Fruit fly (Drosophila melanogaster) whole organism, embryonic: ENCODE results near the gene HBS1.

ENCODE experiments used
- Awh ChIP-seq: fragments of 200-800 bp; sonication (Bioruptor generic); IDR thresholded peaks from 2 replicates; pipeline ENCODE4, ENCODE4 v1.3.6; 2022; ENCODE audit warnings: missing biosample characterization, missing genetic modification characterization
- B-H2 ChIP-seq: fragments of 200-800 bp; sonication (Bioruptor generic); optimal IDR thresholded peaks from 2 replicates; lab custom pipeline; 2018; ENCODE audit warnings: missing biosample characterization, mild to moderate bottlenecking, missing genetic modification characterization
- Bdp1 ChIP-seq: fragments of 200-800 bp; sonication (Bioruptor generic); optimal IDR thresholded peaks from 3 replicates; lab custom pipeline; 2016; ENCODE audit warnings: missing biosample characterization, missing genetic modification characterization
- Bteb2 ChIP-seq: fragments of 200-800 bp; sonication (Bioruptor generic); optimal IDR thresholded peaks from 2 replicates; lab custom pipeline; 2016; ENCODE audit warnings: missing biosample characterization, missing genetic modification characterization
- CG10979 ChIP-seq: fragments of 200-800 bp; sonication (Bioruptor generic); optimal IDR thresholded peaks from 2 replicates; lab custom pipeline; 2018; ENCODE audit warnings: missing biosample characterization, mild to moderate bottlenecking, missing genetic modification characterization, moderate library complexity
- CG11085 ChIP-seq: fragments of 200-800 bp; sonication (Bioruptor generic); IDR thresholded peaks from 2 replicates; pipeline ENCODE4 v1.3.6; 2022; ENCODE audit warnings: missing biosample characterization, missing genetic modification characterization
- CG11456 ChIP-seq: fragments of 200-800 bp; sonication (Bioruptor generic); IDR thresholded peaks from 3 replicates; pipeline ENCODE4 v1.3.6; 2022; ENCODE audit warnings: missing biosample characterization, missing genetic modification characterization
- CG1233 ChIP-seq: fragments of 200-800 bp; sonication (Bioruptor generic); optimal IDR thresholded peaks from 4 replicates; lab custom pipeline; 2018; ENCODE audit warnings: missing biosample characterization, mild to moderate bottlenecking, missing genetic modification characterization
- CG12942 ChIP-seq: fragments of 200-800 bp; sonication (Bioruptor generic); optimal IDR thresholded peaks from 3 replicates; lab custom pipeline; 2016; ENCODE audit warnings: missing biosample characterization, missing genetic modification characterization
- CG13296 ChIP-seq: fragments of 200-800 bp; sonication (Bioruptor generic); optimal IDR thresholded peaks from 3 replicates; lab custom pipeline; 2018; ENCODE audit warnings: missing biosample characterization, mild to moderate bottlenecking, missing genetic modification characterization
- CG13424 ChIP-seq: fragments of 200-800 bp; sonication (Bioruptor generic); optimal IDR thresholded peaks from 2 replicates; lab custom pipeline; 2019; ENCODE audit warnings: missing biosample characterization, mild to moderate bottlenecking, missing genetic modification characterization, moderate library complexity
- CG14014 ChIP-seq: fragments of 200-800 bp; sonication (Bioruptor generic); IDR thresholded peaks from 2 replicates; pipeline ENCODE4 v1.3.6; 2022; ENCODE audit warnings: missing biosample characterization, missing genetic modification characterization
- CG14441 ChIP-seq: fragments of 200-800 bp; sonication (Bioruptor generic); IDR thresholded peaks from 2 replicates; pipeline ENCODE4 v1.3.6; 2022; ENCODE audit warnings: missing biosample characterization, missing genetic modification characterization
- CG14667 ChIP-seq: fragments of 200-800 bp; sonication (Bioruptor generic); IDR thresholded peaks from 2 replicates; pipeline ENCODE4 v1.3.6; 2022; ENCODE audit warnings: missing biosample characterization, missing genetic modification characterization
- CG16813 ChIP-seq: fragments of 200-800 bp; sonication (Bioruptor generic); IDR thresholded peaks from 3 replicates; pipeline ENCODE4 v1.3.6; 2022; ENCODE audit warnings: missing biosample characterization, missing genetic modification characterization; ENCODE audit not compliant: partially characterized antibody
- CG17802 ChIP-seq: fragments of 200-800 bp; sonication (Bioruptor generic); optimal IDR thresholded peaks from 2 replicates; lab custom pipeline; 2018; ENCODE audit warnings: missing biosample characterization, mild to moderate bottlenecking, missing genetic modification characterization, moderate library complexity
- CG33557 ChIP-seq: fragments of 200-800 bp; sonication (Bioruptor generic); optimal IDR thresholded peaks from 2 replicates; lab custom pipeline; 2019; ENCODE audit warnings: missing biosample characterization, mild to moderate bottlenecking, missing genetic modification characterization, moderate library complexity
- CG4328 ChIP-seq: fragments of 200-800 bp; sonication (Bioruptor generic); optimal IDR thresholded peaks from 3 replicates; lab custom pipeline; 2017; ENCODE audit warnings: missing biosample characterization, missing genetic modification reagents, missing genetic modification characterization
- CG4404 ChIP-seq: fragments of 200-800 bp; sonication (Bioruptor generic); IDR thresholded peaks from 2 replicates; pipeline ENCODE4 v1.3.6; 2022; ENCODE audit warnings: missing biosample characterization, missing genetic modification characterization
- CG4424 ChIP-seq: fragments of 200-800 bp; sonication (Bioruptor generic); optimal IDR thresholded peaks from 3 replicates; lab custom pipeline; 2016; ENCODE audit warnings: missing biosample characterization, missing genetic modification characterization
- CG4730 ChIP-seq: fragments of 200-800 bp; sonication (Bioruptor generic); IDR thresholded peaks from 2 replicates; pipeline ENCODE4 v1.3.6; 2022; ENCODE audit warnings: missing biosample characterization, missing genetic modification characterization
- CG7372 ChIP-seq: fragments of 200-800 bp; sonication (Bioruptor generic); IDR thresholded peaks from 2 replicates; pipeline ENCODE4 v1.3.6; 2022; ENCODE audit warnings: missing biosample characterization, missing genetic modification characterization
- CG7963 ChIP-seq: fragments of 200-800 bp; sonication (Bioruptor generic); IDR thresholded peaks from 3 replicates; pipeline ENCODE4 v1.3.6; 2022; ENCODE audit warnings: missing biosample characterization, missing genetic modification characterization; ENCODE audit not compliant: partially characterized antibody
- CG8290 ChIP-seq, 3 experiments: fragments of 200-800 bp; sonication (Bioruptor generic); optimal IDR thresholded peaks; 2 replicates each; lab custom pipeline; 2016 to 2019; ENCODE audit warnings: missing biosample characterization in 3 of 3, missing genetic modification characterization in 3 of 3, mild to moderate bottlenecking in 2 of 3, moderate library complexity in 1 of 3
- Drgx ChIP-seq: fragments of 200-800 bp; sonication (Bioruptor generic); IDR thresholded peaks from 2 replicates; pipeline ENCODE4 v1.3.6; 2022; ENCODE audit warnings: missing biosample characterization, missing genetic modification characterization
- Ets65A ChIP-seq: fragments of 200-800 bp; sonication (Bioruptor generic); peaks from one replicate; lab custom pipeline; 2016; ENCODE audit warnings: missing biosample characterization, missing genetic modification characterization
- Gug ChIP-seq: fragments of 200-800 bp; sonication (Bioruptor generic); IDR thresholded peaks from 4 replicates; pipeline ENCODE4 v1.3.6; 2022; ENCODE audit warnings: missing biosample characterization, missing genetic modification characterization
- MTF-1 ChIP-seq: fragments of 200-800 bp; sonication (Bioruptor generic); optimal IDR thresholded peaks from 2 replicates; lab custom pipeline; 2018; ENCODE audit warnings: missing biosample characterization, mild to moderate bottlenecking, missing genetic modification characterization, borderline replicate concordance
- Meics ChIP-seq: fragments of 200-800 bp; sonication (Bioruptor generic); optimal IDR thresholded peaks from 2 replicates; lab custom pipeline; 2017; ENCODE audit warnings: missing biosample characterization, mild to moderate bottlenecking, missing genetic modification characterization
- Six4 ChIP-seq: fragments of 200-800 bp; sonication (Bioruptor generic); optimal IDR thresholded peaks from 2 replicates; lab custom pipeline; 2016; ENCODE audit warnings: missing biosample characterization, missing genetic modification characterization
- Sry-δ ChIP-seq: fragments of 200-800 bp; sonication (Bioruptor generic); optimal IDR thresholded peaks from 2 replicates; lab custom pipeline; 2016; ENCODE audit warnings: missing biosample characterization, missing genetic modification characterization
- YL-1 ChIP-seq: fragments of 200-800 bp; sonication (Bioruptor generic); optimal IDR thresholded peaks from 3 replicates; lab custom pipeline; 2017; ENCODE audit warnings: missing biosample characterization, mild to moderate bottlenecking, missing genetic modification characterization
- cwo ChIP-seq: fragments of 200-800 bp; sonication (Bioruptor generic); optimal IDR thresholded peaks from 3 replicates; lab custom pipeline; 2017; ENCODE audit warnings: missing biosample characterization, missing genetic modification characterization, mild to moderate bottlenecking, moderate library complexity, missing genetic modification reagents
- dm ChIP-seq: fragments of 200-800 bp; sonication (Bioruptor generic); optimal IDR thresholded peaks from 3 replicates; lab custom pipeline; 2016; ENCODE audit warnings: missing biosample characterization, missing genetic modification characterization
- dmrt99B ChIP-seq: fragments of 200-800 bp; sonication (Bioruptor generic); optimal IDR thresholded peaks from 2 replicates; lab custom pipeline; 2018; ENCODE audit warnings: missing biosample characterization, mild to moderate bottlenecking, missing genetic modification characterization, moderate library complexity
- dysf ChIP-seq: fragments of 200-800 bp; sonication (Bioruptor generic); IDR thresholded peaks from 3 replicates; pipeline ENCODE4 v1.3.6; 2022; ENCODE audit warnings: missing biosample characterization, missing genetic modification characterization
- exex ChIP-seq: fragments of 200-800 bp; sonication (Bioruptor generic); optimal IDR thresholded peaks from 4 replicates; lab custom pipeline; 2018; ENCODE audit warnings: missing biosample characterization, mild to moderate bottlenecking, missing genetic modification characterization, moderate library complexity
- fd96Cb ChIP-seq: fragments of 200-800 bp; sonication (Bioruptor generic); optimal IDR thresholded peaks from 2 replicates; lab custom pipeline; 2018; ENCODE audit warnings: missing biosample characterization, mild to moderate bottlenecking, missing genetic modification characterization, moderate library complexity
- hkb ChIP-seq, 2 experiments: fragments of 200-800 bp in 1 of 2; fragments of >200 bp in 1 of 2; sonication (Bioruptor generic) in 1 of 2; IDR thresholded peaks in 1 of 2; optimal IDR thresholded peaks in 1 of 2; 2 replicates each; pipeline versions ENCODE4 v1.3.6 to Lab custom; 2017 to 2022; ENCODE audit warnings: missing biosample characterization in 1 of 2, missing genetic modification characterization in 1 of 2
- jumu ChIP-seq: fragments of 200-800 bp; sonication (Bioruptor generic); optimal IDR thresholded peaks from 3 replicates; lab custom pipeline; 2016; ENCODE audit warnings: missing biosample characterization, missing genetic modification characterization
- lbe ChIP-seq: fragments of 200-800 bp; sonication (Bioruptor generic); optimal IDR thresholded peaks from 2 replicates; lab custom pipeline; 2016; ENCODE audit warnings: missing biosample characterization, mild to moderate bottlenecking, missing genetic modification characterization
- pan ChIP-seq, 4 experiments: fragments of >200 bp in 3 of 4; fragments of 200-800 bp in 1 of 4; sonication (Bioruptor generic) in 1 of 4; optimal IDR thresholded peaks in 3 of 4; IDR thresholded peaks in 1 of 4; 2 replicates each; pipeline versions ENCODE4 v1.3.6 to Lab custom; 2017 to 2022; ENCODE audit warnings: missing biosample characterization in 2 of 4, missing genetic modification characterization in 2 of 4, mixed read lengths in 1 of 4
- sd ChIP-seq: fragments of 200-800 bp; sonication (Bioruptor generic); optimal IDR thresholded peaks from 3 replicates; lab custom pipeline; 2018; ENCODE audit warnings: missing biosample characterization, mild to moderate bottlenecking, missing genetic modification characterization, moderate library complexity
- sens-2 ChIP-seq: fragments of 200-800 bp; sonication (Bioruptor generic); IDR thresholded peaks from 2 replicates; pipeline ENCODE4 v1.3.6; 2022; ENCODE audit warnings: missing biosample characterization, missing genetic modification characterization
- stwl ChIP-seq: fragments of 200-800 bp; sonication (Bioruptor generic); optimal IDR thresholded peaks from 3 replicates; lab custom pipeline; 2018; ENCODE audit warnings: missing biosample characterization, mild to moderate bottlenecking, missing genetic modification characterization, moderate library complexity
- tgo ChIP-seq: fragments of 200-800 bp; sonication (Bioruptor generic); IDR thresholded peaks from 3 replicates; pipeline ENCODE4 v1.3.6; 2022; ENCODE audit warnings: missing biosample characterization, missing genetic modification characterization
- ttk ChIP-seq: fragments of 200-800 bp; sonication (Bioruptor generic); IDR thresholded peaks from 2 replicates; pipeline ENCODE4 v2.1.2; 2022; ENCODE audit warnings: missing biosample characterization, missing genetic modification characterization
- unc-4 ChIP-seq: fragments of 200-800 bp; sonication (Bioruptor generic); IDR thresholded peaks from 2 replicates; pipeline ENCODE4 v1.3.6; 2022; ENCODE audit warnings: missing biosample characterization, missing genetic modification characterization; ENCODE audit not compliant: partially characterized antibody
- vfl ChIP-seq: fragments of 200-800 bp; sonication (Bioruptor generic); optimal IDR thresholded peaks from 2 replicates; lab custom pipeline; 2016; ENCODE audit warnings: missing biosample characterization, missing genetic modification characterization

HBS1 gene

DNA sequence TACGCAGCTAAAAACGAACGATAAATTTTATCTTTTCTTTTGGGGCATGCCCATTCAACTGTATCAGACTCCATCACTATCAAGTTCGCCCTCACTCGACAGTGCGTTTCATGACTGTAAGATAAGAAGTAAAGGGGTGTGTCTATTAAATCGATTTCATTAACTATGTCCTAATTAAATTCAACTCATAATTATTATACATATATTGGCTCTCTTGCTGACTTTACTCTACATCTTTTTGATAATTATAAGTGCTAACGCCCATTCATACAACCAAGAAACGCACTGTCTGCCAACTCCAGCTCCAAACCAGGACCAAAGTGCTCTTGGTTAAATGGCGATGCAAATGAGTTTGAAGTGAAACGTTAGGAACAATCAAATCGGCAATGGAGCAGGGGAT is 3.8 kb upstream of the HBS1 start (continued):
- TF ChIP-seq Meics (GFP tag; lab: Kevin White, UChicago) = peak; percentile 46
- peak; percentile 24; the same call in 1 of the 2 replicates for TF ChIP-seq CG4730 (GFP tag; lab: Robert Waterston, UW)
- TF ChIP-seq CG13424 (tag; lab: Kevin White, UChicago) = no peak
- TF ChIP-seq CG13296 (GFP tag; lab: Kevin White, UChicago) = peak; percentile 22
- no peak for TF ChIP-seq CG16813 (GFP tag; lab: Robert Waterston, UW)
- TF ChIP-seq CG4328 (GFP tag; lab: Kevin White, UChicago) = no peak
- TF ChIP-seq Sry-δ = no peak
- TF ChIP-seq fd96Cb = peak; percentile 3
- TF ChIP-seq CG8290 (GFP tag; optimal IDR thresholded peaks at IDR 0.05; lab: Kevin White, UChicago) = no peak
- TF ChIP-seq CG8290 (tag; optimal IDR thresholded peaks at IDR 0.05; lab: Kevin White, UChicago) = no peak
- TF ChIP-seq unc-4 (GFP tag; lab: Robert Waterston, UW) = no peak
- no peak for TF ChIP-seq YL-1
- peak; percentile 11 for TF ChIP-seq Six4
- no peak for TF ChIP-seq sens-2 (GFP tag; lab: Robert Waterston, UW)
- peak; percentile 72 for TF ChIP-seq Drgx (GFP tag; lab: Robert Waterston, UW)
- TF ChIP-seq CG12942 (GFP tag; lab: Kevin White, UChicago) = no peak
- no peak for TF ChIP-seq CG7963
- TF ChIP-seq sd (tag; lab: Kevin White, UChicago) = no peak
- TF ChIP-seq CG14014 (GFP tag; lab: Robert Waterston, UW) = peak; percentile 40; the same call in 1 of the 2 replicates
- peak; percentile 63 for TF ChIP-seq tgo
- TF ChIP-seq exex = peak; percentile 31
- TF ChIP-seq Bteb2 (GFP tag; lab: Kevin White, UChicago) = no peak
- no peak for TF ChIP-seq pan (optimal IDR thresholded peaks at IDR 0.05; lab: Kevin White, UChicago)
- TF ChIP-seq pan (GFP tag; optimal IDR thresholded peaks at IDR 0.05 in 1 of 2, IDR thresholded peaks at IDR 0.05 in 1 of 2) = peak in 1 of 2 experiments; percentile 61
- peak; percentile 2 for TF ChIP-seq cwo (GFP tag; lab: Kevin White, UChicago)
- TF ChIP-seq Ets65A (GFP tag; lab: Kevin White, UChicago) = no peak
- peak; percentile 50 for TF ChIP-seq CG1233 (GFP tag; lab: Kevin White, UChicago)
- TF ChIP-seq dmrt99B (tag; lab: Kevin White, UChicago) = peak; percentile 67
- TF ChIP-seq CG33557 = no peak
- TF ChIP-seq Bdp1 (GFP tag; lab: Kevin White, UChicago) = no peak
- peak; percentile 29; the same call in 1 of the 2 replicates for TF ChIP-seq ttk
- 0 out of 2 replicates have a peak, but pooled peaks have one; percentile 39 for TF ChIP-seq CG7372
- TF ChIP-seq MTF-1 = no peak
- TF ChIP-seq dysf (GFP tag; lab: Robert Waterston, UW) = peak; percentile 78
- no peak for TF ChIP-seq jumu (GFP tag; lab: Kevin White, UChicago)
- peak; percentile 53; the same call in 3 of the 4 replicates for TF ChIP-seq Gug (GFP tag; lab: Robert Waterston, UW)
- peak; percentile 8 for TF ChIP-seq CG17802 (tag; lab: Kevin White, UChicago)
- TF ChIP-seq dm (GFP tag; lab: Kevin White, UChicago) = no peak
- TF ChIP-seq Awh (GFP tag; lab: Robert Waterston, UW) = peak; percentile 60; the same call in 1 of the 2 replicates
- 0 out of 2 replicates have a peak, but pooled peaks have one; percentile 25 for TF ChIP-seq CG11085 (GFP tag; lab: Robert Waterston, UW)
- no peak for TF ChIP-seq B-H2 (GFP tag; lab: Kevin White, UChicago)
- TF ChIP-seq CG14441 (GFP tag; lab: Robert Waterston, UW) = 0 out of 2 replicates have a peak, but pooled peaks have one; percentile 36
- no peak for TF ChIP-seq hkb (optimal IDR thresholded peaks at IDR 0.05; lab: Kevin White, UChicago)
- peak; percentile 47 for TF ChIP-seq hkb (GFP tag; IDR thresholded peaks at IDR 0.05; lab: Robert Waterston, UW)
- peak; percentile 37 for TF ChIP-seq lbe (GFP tag; lab: Kevin White, UChicago)
- peak; percentile 57 for TF ChIP-seq CG4424
- no peak for TF ChIP-seq stwl
- no peak for TF ChIP-seq vfl (GFP tag; lab: Kevin White, UChicago)
- peak; percentile 26; the same call in 1 of the 2 replicates for TF ChIP-seq CG14667 (GFP tag; lab: Robert Waterston, UW)
- peak; percentile 13 for TF ChIP-seq CG10979 (tag; lab: Kevin White, UChicago)
- TF ChIP-seq CG11456 (GFP tag; lab: Robert Waterston, UW) = 0 out of 3 replicates have a peak, but pooled peaks have one; percentile 27
- no peak for TF ChIP-seq CG4404
